Worm (Caenorhabditis elegans) whole organism, early embryonic: ENCODE measurements around the gene rab-30.

Source experiments
- ama-1 ChIP-seq: fragments of 150-350 bp; optimal IDR thresholded peaks from 2 replicates; lab custom pipeline; 2014
- ets-7 ChIP-seq: sonication (generic microtip); optimal IDR thresholded peaks from 2 replicates; lab custom pipeline; 2016; ENCODE audit warnings: missing genotype, missing genetic modification characterization, missing compliant biosample characterization
- flt-1 ChIP-seq: fragments of 200-800 bp; sonication (Bioruptor generic); IDR thresholded peaks from 2 replicates; pipeline ENCODE4 v1.3.6; 2022; ENCODE audit warnings: missing genetic modification characterization, missing compliant biosample characterization
- hmbx-1 ChIP-seq: sonication (generic microtip); optimal IDR thresholded peaks from 2 replicates; lab custom pipeline; 2016; ENCODE audit warnings: mild to moderate bottlenecking, missing genetic modification characterization, missing compliant biosample characterization
- hmg-4 ChIP-seq: fragments of 200-800 bp; sonication (Bioruptor generic); optimal IDR thresholded peaks from 2 replicates; lab custom pipeline; 2018; ENCODE audit warnings: mild to moderate bottlenecking, missing genetic modification characterization, missing compliant biosample characterization
- hnd-1 ChIP-seq: sonication (generic microtip); optimal IDR thresholded peaks from 2 replicates; lab custom pipeline; 2016; ENCODE audit warnings: missing genetic modification characterization, missing compliant biosample characterization

- TF ChIP-seq flt-1 (GFP tag; lab: Robert Waterston, UW) (no peak), hnd-1 (tag; lab: Kevin White, UChicago) (no peak), ama-1 (lab: Kevin White, UChicago) (no peak), ets-7 (tag; lab: Kevin White, UChicago) (no peak), hmg-4 (no peak), hmbx-1 (tag; lab: Kevin White, UChicago) (no peak)
These were observed 54.8 kb downstream of the rab-30 start, which contains the start of gene mrpl-22 for ce11 chrIII:10615166-10615565.
